Worm (Caenorhabditis elegans) whole organism, L4 larva: ENCODE measurements around the gene npr-19.

Experiments used
- F26F4.8 ChIP-seq: fragments of 200-800 bp; sonication (Bioruptor generic); conservative IDR thresholded peaks from 2 replicates; pipeline ENCODE4 v1.3.6; 2022; ENCODE audit warnings: missing genetic modification characterization, missing compliant biosample characterization
- F37D6.2 ChIP-seq: sonication (generic microtip); optimal IDR thresholded peaks from 2 replicates; lab custom pipeline; 2016; ENCODE audit warnings: mild to moderate bottlenecking, missing genetic modification characterization, missing compliant biosample characterization
- R02D3.7 ChIP-seq: fragments of 150-350 bp; sonication (generic microtip); optimal IDR thresholded peaks from 3 replicates; lab custom pipeline; 2014; ENCODE audit warnings: missing biosample characterization, missing genetic modification characterization
- T26A8.4 ChIP-seq: fragments of 200-800 bp; sonication (Bioruptor generic); IDR thresholded peaks from 2 replicates; pipeline ENCODE4 v1.3.6; 2022; ENCODE audit warnings: missing genetic modification characterization, missing compliant biosample characterization
- Y5F2A.4 ChIP-seq: fragments of 200-800 bp; sonication (Bioruptor generic); optimal IDR thresholded peaks from 2 replicates; lab custom pipeline; 2018; ENCODE audit warnings: mild to moderate bottlenecking, missing genetic modification characterization, missing compliant biosample characterization
- aha-1 ChIP-seq: fragments of 150-350 bp; peaks from one replicate; lab custom pipeline; 2014; ENCODE audit warnings: missing biosample characterization, missing genetic modification characterization
- aly-2 ChIP-seq: sonication (generic microtip); optimal IDR thresholded peaks from 2 replicates; lab custom pipeline; 2018; ENCODE audit warnings: missing biosample characterization, missing genetic modification characterization
- arid-1 ChIP-seq: fragments of 200-800 bp; sonication (Bioruptor generic); conservative IDR thresholded peaks from 2 replicates; pipeline ENCODE4 v1.3.6; 2022; ENCODE audit warnings: missing genetic modification reagents, missing genetic modification characterization, missing compliant biosample characterization
- attf-4 ChIP-seq: sonication (generic microtip); optimal IDR thresholded peaks from 3 replicates; lab custom pipeline; 2017; ENCODE audit warnings: missing biosample characterization, missing genetic modification characterization
- ceh-20 ChIP-seq: fragments of 200-800 bp; sonication (Bioruptor generic); IDR thresholded peaks from 2 replicates; pipeline ENCODE4 v1.3.6; 2022; ENCODE audit warnings: missing genetic modification reagents, missing genetic modification characterization, missing compliant biosample characterization
- ceh-32 ChIP-seq: sonication (generic microtip); optimal IDR thresholded peaks from 2 replicates; lab custom pipeline; 2016; ENCODE audit warnings: mild to moderate bottlenecking, missing genetic modification characterization, missing compliant biosample characterization; ENCODE audit not compliant: poor library complexity
- ces-1 ChIP-seq: fragments of 150-350 bp; sonication (generic microtip); optimal IDR thresholded peaks from 4 replicates; lab custom pipeline; 2014; ENCODE audit warnings: missing biosample characterization, missing genetic modification reagents, missing genetic modification characterization
- daf-16 ChIP-seq, 3 experiments: sonication (generic microtip); optimal IDR thresholded peaks; 2 replicates each; lab custom pipeline; 2016 to 2017; ENCODE audit warnings: missing genetic modification characterization in 3 of 3, missing genetic modification reagents in 3 of 3, mild to moderate bottlenecking in 2 of 3, missing compliant biosample characterization in 2 of 3, missing biosample characterization in 1 of 3, moderate library complexity in 1 of 3
- dmd-6 ChIP-seq: fragments of 200-800 bp; sonication (Bioruptor generic); IDR thresholded peaks from 2 replicates; pipeline ENCODE4 v1.3.6; 2022; ENCODE audit warnings: missing genetic modification reagents, missing genetic modification characterization, missing compliant biosample characterization
- dpl-1 ChIP-seq: fragments of 150-350 bp; optimal IDR thresholded peaks from 2 replicates; lab custom pipeline; 2014; ENCODE audit warnings: missing biosample characterization, missing genetic modification reagents, missing genetic modification characterization
- dve-1 ChIP-seq: sonication (generic microtip); optimal IDR thresholded peaks from 2 replicates; lab custom pipeline; 2017; ENCODE audit warnings: antibody characterized with exemption, mild to moderate bottlenecking, missing genetic modification characterization, missing compliant biosample characterization; ENCODE audit not compliant: insufficient read depth
- fos-1 ChIP-seq: fragments of 150-350 bp; optimal IDR thresholded peaks from 2 replicates; lab custom pipeline; 2014; ENCODE audit warnings: missing biosample characterization, missing genetic modification characterization
- hlh-11 ChIP-seq: fragments of 200-800 bp; sonication (Bioruptor generic); optimal IDR thresholded peaks from 2 replicates; lab custom pipeline; 2018; ENCODE audit warnings: mild to moderate bottlenecking, missing genetic modification characterization, missing compliant biosample characterization
- hmg-1.1 ChIP-seq: fragments of 200-800 bp; sonication (Bioruptor generic); IDR thresholded peaks from 2 replicates; pipeline ENCODE4 v1.3.6; 2022; ENCODE audit warnings: missing genetic modification reagents, missing genetic modification characterization, missing compliant biosample characterization
- jun-1 ChIP-seq: fragments of 150-350 bp; optimal IDR thresholded peaks from 2 replicates; lab custom pipeline; 2014; ENCODE audit warnings: missing biosample characterization, missing genetic modification reagents, missing genetic modification characterization
- lim-7 ChIP-seq: fragments of 200-800 bp; sonication (Bioruptor generic); IDR thresholded peaks from 2 replicates; pipeline ENCODE4 v1.3.6; 2022; ENCODE audit warnings: missing genetic modification characterization, missing compliant biosample characterization
- lin-38 ChIP-seq: fragments of 200-800 bp; sonication (Bioruptor generic); IDR thresholded peaks from 2 replicates; pipeline ENCODE4 v1.3.6; 2022; ENCODE audit warnings: missing genetic modification reagents, missing genetic modification characterization, missing compliant biosample characterization
- mdt-29 ChIP-seq: fragments of 200-800 bp; sonication (Bioruptor generic); IDR thresholded peaks from 2 replicates; pipeline ENCODE4 v1.3.6; 2022; ENCODE audit warnings: missing genetic modification reagents, missing genetic modification characterization, missing compliant biosample characterization
- mep-1 ChIP-seq: fragments of 150-350 bp; sonication (generic microtip); optimal IDR thresholded peaks from 3 replicates; lab custom pipeline; 2014; ENCODE audit warnings: missing biosample characterization, missing genetic modification characterization
- mxl-2 ChIP-seq: fragments of 200-800 bp; sonication (Bioruptor generic); conservative IDR thresholded peaks from 2 replicates; pipeline ENCODE4 v1.3.6; 2022; ENCODE audit warnings: missing genetic modification reagents, missing genetic modification characterization, missing compliant biosample characterization
- mxl-3 ChIP-seq: fragments of 200-800 bp; sonication (Bioruptor generic); optimal IDR thresholded peaks from 2 replicates; lab custom pipeline; 2018; ENCODE audit warnings: mild to moderate bottlenecking, missing genetic modification characterization, missing compliant biosample characterization
- nhr-102 ChIP-seq: sonication (generic microtip); optimal IDR thresholded peaks from 2 replicates; lab custom pipeline; 2016; ENCODE audit warnings: mild to moderate bottlenecking, missing genetic modification characterization, moderate library complexity, missing compliant biosample characterization
- nhr-11 ChIP-seq: fragments of 150-350 bp; optimal IDR thresholded peaks from 2 replicates; lab custom pipeline; 2014; ENCODE audit warnings: missing biosample characterization, missing genetic modification characterization
- nhr-237 ChIP-seq: sonication (generic microtip); optimal IDR thresholded peaks from 2 replicates; lab custom pipeline; 2017; ENCODE audit warnings: missing biosample characterization, missing genetic modification characterization
- nhr-28 ChIP-seq: fragments of 150-350 bp; optimal IDR thresholded peaks from 2 replicates; lab custom pipeline; 2014; ENCODE audit warnings: missing biosample characterization, missing genetic modification characterization
- nhr-48 ChIP-seq: sonication (generic microtip); optimal IDR thresholded peaks from 2 replicates; lab custom pipeline; 2016; ENCODE audit warnings: mild to moderate bottlenecking, missing genetic modification characterization, missing compliant biosample characterization
- php-3 ChIP-seq: fragments of 200-800 bp; sonication (Bioruptor generic); IDR thresholded peaks from 2 replicates; pipeline ENCODE4 v1.3.6; 2022; ENCODE audit warnings: missing genetic modification reagents, missing genetic modification characterization, missing compliant biosample characterization
- saeg-2 ChIP-seq: fragments of 200-800 bp; sonication (Bioruptor generic); IDR thresholded peaks from 2 replicates; pipeline ENCODE4 v1.3.6; 2022; ENCODE audit warnings: missing genetic modification reagents, missing genetic modification characterization, missing compliant biosample characterization
- sdz-12 ChIP-seq: fragments of 200-800 bp; sonication (Bioruptor generic); optimal IDR thresholded peaks from 2 replicates; lab custom pipeline; 2018; ENCODE audit warnings: mild to moderate bottlenecking, missing genetic modification characterization, missing compliant biosample characterization
- set-16 ChIP-seq: fragments of 200-800 bp; sonication (Bioruptor generic); IDR thresholded peaks from 2 replicates; pipeline ENCODE4 v1.3.6; 2022; ENCODE audit warnings: missing genetic modification reagents, missing genetic modification characterization, missing compliant biosample characterization
- skn-1 ChIP-seq: fragments of 150-350 bp; optimal IDR thresholded peaks from 2 replicates; lab custom pipeline; 2014; ENCODE audit warnings: missing biosample characterization, missing genetic modification characterization
- spr-1 ChIP-seq: sonication (generic microtip); optimal IDR thresholded peaks from 2 replicates; lab custom pipeline; 2016; ENCODE audit warnings: mild to moderate bottlenecking, missing genetic modification characterization, missing compliant biosample characterization
- spr-3 ChIP-seq: fragments of 200-800 bp; sonication (Bioruptor generic); optimal IDR thresholded peaks from 2 replicates; lab custom pipeline; 2018; ENCODE audit warnings: mild to moderate bottlenecking, missing genetic modification characterization, missing compliant biosample characterization
- tag-97 ChIP-seq: fragments of 200-800 bp; sonication (Bioruptor generic); IDR thresholded peaks from 2 replicates; pipeline ENCODE4 v1.3.6; 2022; ENCODE audit warnings: missing genetic modification characterization, missing compliant biosample characterization
- tra-1 ChIP-seq: fragments of 200-800 bp; sonication (Bioruptor generic); IDR thresholded peaks from 2 replicates; pipeline ENCODE4 v1.3.6; 2022; ENCODE audit warnings: missing genetic modification reagents, missing genetic modification characterization, missing compliant biosample characterization
- unc-62 ChIP-seq, 3 experiments: fragments of 150-350 bp in 1 of 3; sonication (generic microtip); optimal IDR thresholded peaks in 2 of 3; peaks in 1 of 3; 1 replicate in 1 of 3; 2 replicates in 2 of 3; lab custom pipeline; 2014 to 2017; ENCODE audit warnings: missing biosample characterization in 3 of 3, missing genetic modification characterization in 3 of 3, missing genetic modification reagents in 3 of 3, missing genotype in 1 of 3
- vab-7 ChIP-seq: fragments of 200-800 bp; sonication (Bioruptor generic); IDR thresholded peaks from 2 replicates; pipeline ENCODE4 v1.3.6; 2022; ENCODE audit warnings: missing genetic modification reagents, missing genetic modification characterization, missing compliant biosample characterization
- zfp-2 ChIP-seq: sonication (generic microtip); optimal IDR thresholded peaks from 2 replicates; lab custom pipeline; 2016; ENCODE audit warnings: mild to moderate bottlenecking, missing genetic modification characterization, missing compliant biosample characterization
- zfp-3 ChIP-seq: fragments of 200-800 bp; sonication (Bioruptor generic); conservative IDR thresholded peaks from 2 replicates; pipeline ENCODE4 v1.3.6; 2022; ENCODE audit warnings: missing genetic modification reagents, missing genetic modification characterization, missing compliant biosample characterization
- zip-11 ChIP-seq: fragments of 200-800 bp; sonication (Bioruptor generic); IDR thresholded peaks from 2 replicates; pipeline ENCODE4 v1.3.6; 2022; ENCODE audit warnings: missing genetic modification characterization, missing compliant biosample characterization
- ztf-11 ChIP-seq: fragments of 150-350 bp; optimal IDR thresholded peaks from 2 replicates; lab custom pipeline; 2014; ENCODE audit warnings: missing biosample characterization, missing genetic modification characterization

The npr-19 gene

DNA sequence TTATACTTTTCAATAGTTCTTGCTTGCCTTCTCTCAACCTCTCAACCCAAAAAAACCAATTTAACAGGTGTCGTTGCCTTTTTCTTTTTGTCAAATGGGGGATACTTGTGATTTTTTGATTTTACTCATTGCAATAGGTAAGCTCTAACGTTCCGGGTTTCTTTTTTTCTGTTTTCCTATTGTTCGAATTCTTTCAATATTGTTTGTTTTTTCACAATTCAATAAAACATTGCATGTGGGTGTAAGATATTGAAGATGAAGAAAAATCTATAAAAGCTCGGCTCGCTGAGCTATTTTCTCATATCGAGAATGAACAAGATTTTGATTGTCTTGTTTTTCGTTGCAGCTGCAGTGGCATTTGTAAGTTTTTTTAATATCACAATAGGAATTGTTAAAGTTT, 35.1 kb upstream of the npr-19 start, which contains the start of gene T04G9.7:
Gene T04G9.7, plus strand, starts transcription at position 301 of the 400 bp plus-strand sequence.
- TF ChIP-seq spr-3 (GFP tag; lab: Kevin White, UChicago): no peak
- TF ChIP-seq jun-1 (tag; lab: Kevin White, UChicago): no peak
- no peak for TF ChIP-seq aly-2 (tag; lab: Kevin White, UChicago)

DNA sequence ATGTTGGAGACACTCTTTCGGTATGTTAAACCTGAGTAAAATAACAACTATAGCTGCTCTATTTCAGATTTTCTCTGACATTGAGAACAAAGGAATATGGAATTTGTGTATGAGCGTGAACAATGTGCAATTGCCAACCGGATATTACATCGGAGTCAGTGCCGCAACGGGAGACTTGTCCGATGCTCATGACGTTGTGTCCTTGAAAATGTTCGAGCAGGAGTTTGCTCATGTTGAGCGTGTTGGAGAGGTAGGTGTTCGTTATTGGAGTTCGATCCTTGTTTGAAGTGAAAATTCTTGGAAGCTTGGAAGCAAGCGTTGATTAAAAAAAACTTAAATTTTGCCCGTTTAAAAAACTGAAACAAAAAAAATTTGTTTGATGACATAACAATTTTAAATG, 34.1 kb upstream of the npr-19 start:
- TF ChIP-seq aha-1 (tag; lab: Kevin White, UChicago): peak; percentile 95
- TF ChIP-seq mxl-3 (GFP tag; lab: Kevin White, UChicago): no peak
- no peak for TF ChIP-seq nhr-48
- peak in 1 of 2 experiments; percentile 47 for TF ChIP-seq unc-62 (GFP tag; optimal IDR thresholded peaks at IDR 0.05 in 1 of 2; lab: Kevin White, UChicago)
- TF ChIP-seq unc-62 (tag; optimal IDR thresholded peaks at IDR 0.05; lab: Kevin White, UChicago): no peak

DNA sequence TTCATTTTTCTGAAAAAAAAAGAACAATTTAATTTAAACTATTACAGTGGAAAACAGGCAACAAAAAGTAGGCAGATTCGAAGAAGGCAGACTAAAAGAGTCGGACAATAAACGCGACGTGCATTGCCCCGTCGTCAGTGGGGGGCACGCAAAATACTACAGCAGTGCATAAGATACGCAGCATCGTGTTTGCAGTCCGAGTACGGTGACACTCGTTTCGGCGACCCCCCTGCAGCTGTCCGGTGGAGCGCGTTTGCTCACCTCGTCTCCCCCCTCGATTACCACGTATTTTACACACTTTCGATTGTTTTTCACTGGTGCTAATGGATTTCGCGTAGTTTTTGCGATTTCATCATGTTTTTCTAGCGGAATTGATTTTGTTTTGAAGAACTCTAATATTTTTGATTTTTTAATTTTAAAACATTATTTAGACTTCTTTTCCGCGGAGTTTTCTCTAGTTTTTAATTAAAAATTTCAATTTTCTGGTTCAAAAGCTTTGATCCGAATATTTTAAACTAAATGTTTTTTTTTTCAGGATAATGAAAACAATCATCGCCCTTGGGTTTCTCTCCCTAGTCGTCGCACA, 32.7 kb upstream of the npr-19 start, which contains the start of the genes trap-2 and ile-2:
Gene trap-2, minus strand, starts transcription at position 9 of the 586 bp plus-strand sequence.
Gene ile-2, plus strand, starts transcription at position 536 of the 586 bp plus-strand sequence.
- TF ChIP-seq nhr-102 (tag; lab: Kevin White, UChicago): peak; percentile 94
- peak; percentile 92 for TF ChIP-seq spr-1 (tag; lab: Kevin White, UChicago)
- peak; percentile 98 for TF ChIP-seq hlh-11 (tag; lab: Kevin White, UChicago)
- no peak for TF ChIP-seq tag-97
- no peak for TF ChIP-seq Y5F2A.4
- peak; percentile 86 for TF ChIP-seq php-3 (GFP tag; lab: Robert Waterston, UW)
- TF ChIP-seq T26A8.4 (GFP tag; lab: Robert Waterston, UW): peak; percentile 89
- peak; percentile 69; the same call in 1 of the 2 replicates for TF ChIP-seq saeg-2 (GFP tag; lab: Robert Waterston, UW)
- peak; percentile 99 for TF ChIP-seq mxl-3 (GFP tag; lab: Kevin White, UChicago)
- TF ChIP-seq nhr-11 (tag; lab: Kevin White, UChicago): peak; percentile 94
- peak; percentile 75 for TF ChIP-seq dpl-1
- TF ChIP-seq ces-1 (GFP tag; lab: Kevin White, UChicago): no peak
- peak; percentile 97 for TF ChIP-seq mep-1 (tag; lab: Kevin White, UChicago)
- no peak for TF ChIP-seq skn-1
- TF ChIP-seq mxl-2 (GFP tag; lab: Robert Waterston, UW): no peak
- TF ChIP-seq dve-1 (tag; lab: Kevin White, UChicago): peak; percentile 93
- TF ChIP-seq mdt-29: peak; percentile 80
- peak; percentile 80 for TF ChIP-seq set-16 (GFP tag; lab: Robert Waterston, UW)
- TF ChIP-seq tra-1 (GFP tag; lab: Robert Waterston, UW): peak; percentile 90
- TF ChIP-seq zfp-2 (tag; lab: Kevin White, UChicago): no peak
- TF ChIP-seq zip-11: no peak
- peak; percentile 80 to 88 for TF ChIP-seq daf-16 (GFP tag; optimal IDR thresholded peaks at IDR 0.05; lab: Kevin White, UChicago)
- peak; percentile 68 for TF ChIP-seq daf-16 (tag; optimal IDR thresholded peaks at IDR 0.05; lab: Kevin White, UChicago)
- TF ChIP-seq nhr-28 (tag; lab: Kevin White, UChicago): peak; percentile 94
- no peak for TF ChIP-seq F26F4.8 (GFP tag; lab: Robert Waterston, UW)
- peak; percentile 93 for TF ChIP-seq hmg-1.1 (GFP tag; lab: Robert Waterston, UW)
- no peak for TF ChIP-seq aly-2 (tag; lab: Kevin White, UChicago)
- TF ChIP-seq arid-1 (GFP tag; lab: Robert Waterston, UW): peak; percentile 91
- peak; percentile 83 for TF ChIP-seq F37D6.2 (tag; lab: Kevin White, UChicago)
- TF ChIP-seq lin-38 (GFP tag; lab: Robert Waterston, UW): peak; percentile 99
- TF ChIP-seq dmd-6 (GFP tag; lab: Robert Waterston, UW): peak; percentile 96
- no peak for TF ChIP-seq fos-1 (tag; lab: Kevin White, UChicago)
- no peak for TF ChIP-seq R02D3.7 (tag; lab: Kevin White, UChicago)
- no peak for TF ChIP-seq nhr-237
- TF ChIP-seq zfp-3: peak; percentile 86
- 0 out of 2 replicates have a peak, but pooled peaks have one; percentile 51 for TF ChIP-seq lim-7 (GFP tag; lab: Robert Waterston, UW)
- TF ChIP-seq ceh-20 (GFP tag; lab: Robert Waterston, UW): peak; percentile 79
- TF ChIP-seq ceh-32 (tag; lab: Kevin White, UChicago): peak; percentile 6
- no peak for TF ChIP-seq sdz-12 (GFP tag; lab: Kevin White, UChicago)
- TF ChIP-seq attf-4 (tag; lab: Kevin White, UChicago): no peak
- peak; percentile 59; the same call in 1 of the 2 replicates for TF ChIP-seq vab-7 (GFP tag; lab: Robert Waterston, UW)
- TF ChIP-seq ztf-11 (tag; lab: Kevin White, UChicago): no peak
